Worm (Caenorhabditis elegans): Measurements from ENCODE around the gene T05A8.11.

ce11 chrII:2770788-2771187 lies 45.3 kb upstream of the T05A8.11 start, which contains the start of gene fbxb-105:
- TF ChIP-seq F13C5.2 (tag; optimal IDR thresholded peaks at IDR 0.05) (no peak), ama-1 (optimal IDR thresholded peaks at IDR 0.05) (no peak), sea-1 (GFP tag; conservative IDR thresholded peaks at IDR 0.05) (no peak), hmbx-1 (tag; optimal IDR thresholded peaks at IDR 0.05) (no peak), ceh-13 (GFP tag; optimal IDR thresholded peaks at IDR 0.05) (no peak), hnd-1 (tag; optimal IDR thresholded peaks at IDR 0.05) (no peak)

All from whole organism, early embryonic.